Worm (Caenorhabditis elegans): ENCODE measurements around the gene tag-120.

tag-120 gene

DNA sequence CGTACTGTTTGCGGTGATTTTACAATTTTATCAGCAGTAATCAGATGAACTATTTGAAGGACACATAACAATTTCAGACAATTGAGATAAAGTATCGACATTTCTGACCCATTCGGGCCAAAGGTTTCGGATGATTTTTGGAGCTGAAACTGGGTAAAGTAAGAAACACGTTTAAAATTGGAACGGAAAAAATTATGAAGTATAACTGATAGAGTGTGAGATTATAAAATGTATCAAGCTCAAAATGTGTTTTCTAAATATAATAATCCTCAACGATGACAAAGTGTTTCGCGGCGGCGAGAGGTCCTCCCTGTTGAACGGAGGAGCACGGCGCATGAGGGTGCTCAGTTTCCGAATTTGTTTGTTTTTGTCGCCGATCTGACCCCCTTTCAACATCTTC lies 24.1 kb downstream of the tag-120 start, which contains the start of gene ZK287.4:
ZK287.4 (minus strand) TSS at position 101 of the 400 bp plus-strand sequence.
- no peak for TF ChIP-seq ztf-29 (GFP tag; IDR thresholded peaks at IDR 0.05)
- no peak for TF ChIP-seq ref-1 (GFP tag; conservative IDR thresholded peaks at IDR 0.05)
- no peak for TF ChIP-seq tab-1 (GFP tag; IDR thresholded peaks at IDR 0.05)
- TF ChIP-seq flt-1 (GFP tag; IDR thresholded peaks at IDR 0.05) = no peak
- TF ChIP-seq klf-2 (GFP tag; conservative IDR thresholded peaks at IDR 0.05) = no peak
- no peak for TF ChIP-seq cog-1 (tag; optimal IDR thresholded peaks at IDR 0.05)
- no peak for TF ChIP-seq med-1 (GFP tag; optimal IDR thresholded peaks at IDR 0.05; ENCODE audit: insufficient read depth)
- no peak for TF ChIP-seq T22C8.4 (GFP tag; IDR thresholded peaks at IDR 0.05)
- no peak for TF ChIP-seq ztf-23 (GFP tag; IDR thresholded peaks at IDR 0.05)

DNA sequence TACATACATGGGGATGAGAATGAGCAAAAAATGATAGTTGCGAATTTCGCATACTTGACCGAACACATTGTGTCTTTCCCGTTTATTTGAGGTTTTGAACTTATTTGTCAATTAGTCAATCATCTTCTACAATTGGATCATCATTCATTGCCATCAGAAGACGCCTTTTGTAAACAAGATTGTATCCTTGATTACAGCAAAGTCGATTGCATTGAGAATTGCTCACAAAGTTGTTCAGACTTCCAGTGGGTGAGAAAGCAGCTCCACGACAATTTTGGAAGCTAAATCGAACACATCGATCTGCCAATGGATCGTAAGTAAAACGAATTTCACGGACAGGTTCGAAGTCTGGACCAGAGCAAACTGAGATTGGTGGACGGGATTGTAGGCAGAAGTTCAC lies 29.4 kb downstream of the tag-120 start:
- TF ChIP-seq klf-2 (GFP tag; conservative IDR thresholded peaks at IDR 0.05) = no peak
- TF ChIP-seq T22C8.4 (GFP tag; IDR thresholded peaks at IDR 0.05) = no peak
- no peak for TF ChIP-seq ztf-23 (GFP tag; IDR thresholded peaks at IDR 0.05)
- TF ChIP-seq med-1 (GFP tag; optimal IDR thresholded peaks at IDR 0.05; ENCODE audit: insufficient read depth) = no peak
- TF ChIP-seq tab-1 (GFP tag; IDR thresholded peaks at IDR 0.05) = no peak
- no peak for TF ChIP-seq flt-1 (GFP tag; IDR thresholded peaks at IDR 0.05)
- TF ChIP-seq cog-1 (tag; optimal IDR thresholded peaks at IDR 0.05) = no peak
- TF ChIP-seq ref-1 (GFP tag; conservative IDR thresholded peaks at IDR 0.05) = no peak
- TF ChIP-seq ztf-29 (GFP tag; IDR thresholded peaks at IDR 0.05) = no peak

DNA sequence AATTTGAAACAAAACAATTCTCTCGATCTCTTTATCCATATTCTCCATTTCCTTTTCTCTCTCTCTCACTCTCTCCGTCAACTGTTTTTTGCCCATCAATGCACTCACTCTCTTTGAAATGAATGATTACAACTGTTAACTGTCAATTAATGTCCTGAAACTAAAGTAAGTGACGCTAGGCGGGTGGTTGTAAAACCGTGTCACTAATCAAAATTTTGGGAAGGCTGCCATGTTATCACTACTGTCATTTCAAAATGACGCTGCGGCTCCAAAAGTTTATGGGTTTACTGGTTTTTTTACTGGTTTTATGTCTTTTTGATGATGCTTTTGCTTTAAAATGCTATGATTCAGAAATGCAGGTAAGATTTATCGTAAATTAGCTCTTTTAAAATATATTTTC lies 30.4 kb downstream of the tag-120 start, which contains the start of gene ZK287.9:
ZK287.9 (plus strand) TSS at position 192 of the 400 bp plus-strand sequence.
- TF ChIP-seq ztf-23 (GFP tag; IDR thresholded peaks at IDR 0.05) = no peak

ce11 chrV:9677977-9678376 lies 31.6 kb downstream of the tag-120 start, which contains the start of gene cthd-1:
TSS of gene cthd-1 (plus strand) at chrV:9678277.
- no peak for TF ChIP-seq klf-2 (GFP tag; conservative IDR thresholded peaks at IDR 0.05)
- no peak for TF ChIP-seq T22C8.4 (GFP tag; IDR thresholded peaks at IDR 0.05)
- TF ChIP-seq ztf-29 (GFP tag; IDR thresholded peaks at IDR 0.05) = no peak
- no peak for TF ChIP-seq ref-1 (GFP tag; conservative IDR thresholded peaks at IDR 0.05)
- no peak for TF ChIP-seq med-1 (GFP tag; optimal IDR thresholded peaks at IDR 0.05; ENCODE audit: insufficient read depth)
- no peak for TF ChIP-seq cog-1 (tag; optimal IDR thresholded peaks at IDR 0.05)
- TF ChIP-seq tab-1 (GFP tag; IDR thresholded peaks at IDR 0.05) = no peak
- TF ChIP-seq ztf-23 (GFP tag; IDR thresholded peaks at IDR 0.05) = no peak
- no peak for TF ChIP-seq flt-1 (GFP tag; IDR thresholded peaks at IDR 0.05)

- TF ChIP-seq cog-1 (tag; optimal IDR thresholded peaks at IDR 0.05) (no peak), med-1 (GFP tag; optimal IDR thresholded peaks at IDR 0.05; ENCODE audit: insufficient read depth) (no peak), ztf-23 (GFP tag; IDR thresholded peaks at IDR 0.05) (no peak), ztf-29 (GFP tag; IDR thresholded peaks at IDR 0.05) (no peak), T22C8.4 (GFP tag; IDR thresholded peaks at IDR 0.05) (no peak), tab-1 (GFP tag; IDR thresholded peaks at IDR 0.05) (no peak), flt-1 (GFP tag; IDR thresholded peaks at IDR 0.05) (no peak), ref-1 (GFP tag; conservative IDR thresholded peaks at IDR 0.05) (no peak), klf-2 (GFP tag; conservative IDR thresholded peaks at IDR 0.05) (no peak)
Observed at ce11 chrV:9673199-9673843, 36.3 kb downstream of the tag-120 start, which contains the start of gene sulp-8. TSS of gene sulp-8 (minus strand) at chrV:9673667.

- no peak for TF ChIP-seq ztf-23 (GFP tag; IDR thresholded peaks at IDR 0.05)
- TF ChIP-seq ztf-29 (GFP tag; IDR thresholded peaks at IDR 0.05) = no peak
Observed at ce11 chrV:9672495-9672894, 37.1 kb downstream of the tag-120 start.

DNA sequence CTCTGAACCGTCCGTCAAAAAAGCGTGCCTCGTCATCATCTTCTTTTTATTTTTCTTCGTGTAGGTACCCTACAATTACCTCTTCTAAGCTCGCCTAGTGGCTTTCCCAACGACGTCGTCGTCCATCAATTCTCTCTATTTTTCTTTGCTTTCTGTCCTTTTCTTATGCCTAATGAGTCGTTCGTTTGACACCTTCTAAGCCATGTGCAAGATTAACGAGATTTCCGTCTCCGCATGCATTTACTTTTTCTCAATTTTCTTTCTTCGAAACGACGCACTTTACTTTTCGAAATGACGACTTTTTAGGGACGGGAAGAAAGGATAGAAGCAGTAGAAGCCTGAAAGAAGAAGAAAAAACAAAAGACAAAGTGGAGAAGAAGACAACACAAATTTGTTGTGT lies 43.2 kb downstream of the tag-120 start, which contains the start of gene ZK287.1:
ZK287.1 (plus strand) TSS at position 301 of the 400 bp plus-strand sequence.
- TF ChIP-seq med-1 (GFP tag; optimal IDR thresholded peaks at IDR 0.05; ENCODE audit: insufficient read depth) (no peak), T22C8.4 (GFP tag; IDR thresholded peaks at IDR 0.05) (no peak), cog-1 (tag; optimal IDR thresholded peaks at IDR 0.05) (no peak), ref-1 (GFP tag; conservative IDR thresholded peaks at IDR 0.05) (no peak), ztf-29 (GFP tag; IDR thresholded peaks at IDR 0.05) (no peak), ztf-23 (GFP tag; IDR thresholded peaks at IDR 0.05) (no peak), klf-2 (GFP tag; conservative IDR thresholded peaks at IDR 0.05) (no peak), tab-1 (GFP tag; IDR thresholded peaks at IDR 0.05) (no peak), flt-1 (GFP tag; IDR thresholded peaks at IDR 0.05) (no peak)

- TF ChIP-seq ref-1 (GFP tag; conservative IDR thresholded peaks at IDR 0.05) (no peak), T22C8.4 (GFP tag; IDR thresholded peaks at IDR 0.05) (no peak), flt-1 (GFP tag; IDR thresholded peaks at IDR 0.05) (no peak), klf-2 (GFP tag; conservative IDR thresholded peaks at IDR 0.05) (no peak), ztf-29 (GFP tag; IDR thresholded peaks at IDR 0.05) (no peak), ztf-23 (GFP tag; IDR thresholded peaks at IDR 0.05) (no peak), cog-1 (tag; optimal IDR thresholded peaks at IDR 0.05) (no peak), med-1 (GFP tag; optimal IDR thresholded peaks at IDR 0.05; ENCODE audit: insufficient read depth) (no peak), tab-1 (GFP tag; IDR thresholded peaks at IDR 0.05) (no peak)
Observed at ce11 chrV:9664620-9665019, 45.0 kb downstream of the tag-120 start.

ce11 chrV:9663948-9664347 lies 45.7 kb downstream of the tag-120 start:
- TF ChIP-seq flt-1 (GFP tag; IDR thresholded peaks at IDR 0.05) = no peak
- no peak for TF ChIP-seq klf-2 (GFP tag; conservative IDR thresholded peaks at IDR 0.05)
- TF ChIP-seq ztf-29 (GFP tag; IDR thresholded peaks at IDR 0.05) = no peak
- no peak for TF ChIP-seq ztf-23 (GFP tag; IDR thresholded peaks at IDR 0.05)
- no peak for TF ChIP-seq tab-1 (GFP tag; IDR thresholded peaks at IDR 0.05)
- TF ChIP-seq T22C8.4 (GFP tag; IDR thresholded peaks at IDR 0.05) = no peak
- no peak for TF ChIP-seq ref-1 (GFP tag; conservative IDR thresholded peaks at IDR 0.05)
- no peak for TF ChIP-seq cog-1 (tag; optimal IDR thresholded peaks at IDR 0.05)
- no peak for TF ChIP-seq med-1 (GFP tag; optimal IDR thresholded peaks at IDR 0.05; ENCODE audit: insufficient read depth)

- TF ChIP-seq cog-1 (tag; optimal IDR thresholded peaks at IDR 0.05) = no peak
Observed at ce11 chrV:9661514-9661913, 48.1 kb downstream of the tag-120 start, which contains the start of gene pitr-4. TSS of gene pitr-4 (minus strand) at chrV:9661614.
